Worm (Caenorhabditis elegans) whole organism, early embryonic: ENCODE data around the gene pph-1.

Experiments
- B0310.2 ChIP-seq: sonication (generic microtip); optimal IDR thresholded peaks from 2 replicates; lab custom pipeline; 2016; ENCODE audit warnings: mild to moderate bottlenecking, missing genetic modification characterization, missing compliant biosample characterization
- F13C5.2 ChIP-seq: sonication (generic microtip); optimal IDR thresholded peaks from 2 replicates; lab custom pipeline; 2017; ENCODE audit warnings: mild to moderate bottlenecking, missing genetic modification characterization, inconsistent platforms, missing compliant biosample characterization
- aly-1 ChIP-seq: sonication (generic microtip); optimal IDR thresholded peaks from 2 replicates; lab custom pipeline; 2016; ENCODE audit warnings: missing genetic modification characterization, missing compliant biosample characterization
- ama-1 ChIP-seq: fragments of 150-350 bp; optimal IDR thresholded peaks from 2 replicates; lab custom pipeline; 2014
- ceh-13 ChIP-seq: fragments of 200-800 bp; sonication (Bioruptor generic); optimal IDR thresholded peaks from 2 replicates; lab custom pipeline; 2018; ENCODE audit warnings: mild to moderate bottlenecking, missing genetic modification characterization, missing compliant biosample characterization
- ceh-36 ChIP-seq: sonication (generic microtip); optimal IDR thresholded peaks from 2 replicates; lab custom pipeline; 2016; ENCODE audit warnings: missing genetic modification characterization, inconsistent platforms, missing compliant biosample characterization
- ets-7 ChIP-seq: sonication (generic microtip); optimal IDR thresholded peaks from 2 replicates; lab custom pipeline; 2016; ENCODE audit warnings: missing genotype, missing genetic modification characterization, missing compliant biosample characterization
- flt-1 ChIP-seq: fragments of 200-800 bp; sonication (Bioruptor generic); IDR thresholded peaks from 2 replicates; pipeline ENCODE4 v1.3.6; 2022; ENCODE audit warnings: missing genetic modification characterization, missing compliant biosample characterization
- hmbx-1 ChIP-seq: sonication (generic microtip); optimal IDR thresholded peaks from 2 replicates; lab custom pipeline; 2016; ENCODE audit warnings: mild to moderate bottlenecking, missing genetic modification characterization, missing compliant biosample characterization
- hmg-4 ChIP-seq: fragments of 200-800 bp; sonication (Bioruptor generic); optimal IDR thresholded peaks from 2 replicates; lab custom pipeline; 2018; ENCODE audit warnings: mild to moderate bottlenecking, missing genetic modification characterization, missing compliant biosample characterization
- hnd-1 ChIP-seq: sonication (generic microtip); optimal IDR thresholded peaks from 2 replicates; lab custom pipeline; 2016; ENCODE audit warnings: missing genetic modification characterization, missing compliant biosample characterization
- pes-1 ChIP-seq: fragments of 200-800 bp; sonication (Bioruptor generic); IDR thresholded peaks from 2 replicates; pipeline ENCODE4 v1.3.6; 2022; ENCODE audit warnings: missing genetic modification reagents, missing genetic modification characterization, missing compliant biosample characterization
- scrt-1 ChIP-seq: fragments of 200-800 bp; sonication (Bioruptor generic); IDR thresholded peaks from 2 replicates; pipeline ENCODE4 v1.3.6; 2022; ENCODE audit warnings: missing genetic modification characterization, missing compliant biosample characterization
- sea-1 ChIP-seq: fragments of 200-800 bp; sonication (Bioruptor generic); conservative IDR thresholded peaks from 2 replicates; pipeline ENCODE4 v1.3.6; 2022; ENCODE audit warnings: missing genetic modification characterization, missing compliant biosample characterization
- tbx-11 ChIP-seq: fragments of 200-800 bp; sonication (Bioruptor generic); IDR thresholded peaks from 2 replicates; pipeline ENCODE4 v1.3.6; 2022; ENCODE audit warnings: missing genetic modification characterization, missing compliant biosample characterization
- tbx-37 ChIP-seq: fragments of 200-800 bp; sonication (Bioruptor generic); conservative IDR thresholded peaks from 2 replicates; pipeline ENCODE4 v1.3.6; 2022; ENCODE audit warnings: missing genetic modification reagents, missing genetic modification characterization, missing compliant biosample characterization
- tra-4 ChIP-seq: sonication (generic microtip); optimal IDR thresholded peaks from 2 replicates; lab custom pipeline; 2017; ENCODE audit warnings: missing genetic modification characterization, missing compliant biosample characterization

pph-1 gene

ce11 chrV:10731989-10732472 lies 29.7 kb downstream of the pph-1 start, which contains the start of gene T28B11.1:
Gene T28B11.1 (minus strand): TSS chrV:10732422.
- TF ChIP-seq pes-1 (GFP tag; lab: Robert Waterston, UW) (no peak), ceh-13 (GFP tag; lab: Kevin White, UChicago) (no peak), ets-7 (tag; lab: Kevin White, UChicago) (no peak), tbx-37 (no peak), aly-1 (tag; lab: Kevin White, UChicago) (no peak), scrt-1 (GFP tag; lab: Robert Waterston, UW) (no peak), F13C5.2 (tag; lab: Kevin White, UChicago) (no peak), ceh-36 (tag; lab: Kevin White, UChicago) (no peak), tbx-11 (GFP tag; lab: Robert Waterston, UW) (no peak), sea-1 (GFP tag; lab: Robert Waterston, UW) (no peak), ama-1 (lab: Kevin White, UChicago) (no peak), hnd-1 (tag; lab: Kevin White, UChicago) (no peak), flt-1 (GFP tag; lab: Robert Waterston, UW) (no peak), hmg-4 (GFP tag; lab: Kevin White, UChicago) (no peak), B0310.2 (tag; lab: Kevin White, UChicago) (no peak), hmbx-1 (tag; lab: Kevin White, UChicago) (no peak), tra-4 (tag; lab: Kevin White, UChicago) (no peak)

ce11 chrV:10736756-10737155 lies 34.4 kb downstream of the pph-1 start, which contains the start of the genes mre-11 and wdr-5.3:
Gene mre-11 (minus strand): TSS chrV:10736868.
Gene wdr-5.3 (plus strand): TSS chrV:10737116.
- TF ChIP-seq tbx-37: peak; percentile 27; the same call in 1 of the 2 replicates
- no peak for TF ChIP-seq F13C5.2 (tag; lab: Kevin White, UChicago)

- no peak for TF ChIP-seq tra-4 (tag; lab: Kevin White, UChicago)
Observed at ce11 chrV:10741357-10741756, 39.0 kb downstream of the pph-1 start, which contains the start of gene ZC302.3. Gene ZC302.3 (minus strand): TSS chrV:10741457.

- no peak for TF ChIP-seq pes-1 (GFP tag; lab: Robert Waterston, UW)
- no peak for TF ChIP-seq hnd-1 (tag; lab: Kevin White, UChicago)
- no peak for TF ChIP-seq tra-4 (tag; lab: Kevin White, UChicago)
- no peak for TF ChIP-seq hmg-4 (GFP tag; lab: Kevin White, UChicago)
- TF ChIP-seq flt-1 (GFP tag; lab: Robert Waterston, UW): no peak
- no peak for TF ChIP-seq scrt-1 (GFP tag; lab: Robert Waterston, UW)
- TF ChIP-seq hmbx-1 (tag; lab: Kevin White, UChicago): no peak
- TF ChIP-seq F13C5.2 (tag; lab: Kevin White, UChicago): no peak
- no peak for TF ChIP-seq B0310.2 (tag; lab: Kevin White, UChicago)
- no peak for TF ChIP-seq ama-1 (lab: Kevin White, UChicago)
- TF ChIP-seq ets-7 (tag; lab: Kevin White, UChicago): no peak
- no peak for TF ChIP-seq tbx-11 (GFP tag; lab: Robert Waterston, UW)
- no peak for TF ChIP-seq sea-1 (GFP tag; lab: Robert Waterston, UW)
- no peak for TF ChIP-seq tbx-37
- no peak for TF ChIP-seq aly-1 (tag; lab: Kevin White, UChicago)
- no peak for TF ChIP-seq ceh-36 (tag; lab: Kevin White, UChicago)
- no peak for TF ChIP-seq ceh-13 (GFP tag; lab: Kevin White, UChicago)
Observed at ce11 chrV:10743649-10744048, 41.3 kb downstream of the pph-1 start, which contains the start of gene srj-22. Gene srj-22 (minus strand): TSS chrV:10743749.

ce11 chrV:10745034-10745433 lies 42.7 kb downstream of the pph-1 start, which contains the start of gene srj-21:
Gene srj-21 (plus strand): TSS chrV:10745334.
- TF ChIP-seq ama-1 (lab: Kevin White, UChicago) (no peak), flt-1 (GFP tag; lab: Robert Waterston, UW) (no peak), ets-7 (tag; lab: Kevin White, UChicago) (no peak), F13C5.2 (tag; lab: Kevin White, UChicago) (no peak)

- no peak for TF ChIP-seq ceh-36 (tag; lab: Kevin White, UChicago)
- no peak for TF ChIP-seq B0310.2 (tag; lab: Kevin White, UChicago)
- TF ChIP-seq tbx-37: no peak
- TF ChIP-seq F13C5.2 (tag; lab: Kevin White, UChicago): no peak
Observed at ce11 chrV:10747263-10747951, 45.1 kb downstream of the pph-1 start, which contains the start of the genes selt-1.2 and F28H7.2. Gene selt-1.2 (minus strand): TSS chrV:10747363. Gene F28H7.2 (plus strand): TSS chrV:10747901.

ce11 chrV:10750630-10751029 lies 48.3 kb downstream of the pph-1 start, which contains the start of gene F28H7.3:
Gene F28H7.3 (minus strand): TSS chrV:10750788.
- no peak for TF ChIP-seq ama-1 (lab: Kevin White, UChicago)
- no peak for TF ChIP-seq flt-1 (GFP tag; lab: Robert Waterston, UW)
- TF ChIP-seq F13C5.2 (tag; lab: Kevin White, UChicago): no peak
- TF ChIP-seq hnd-1 (tag; lab: Kevin White, UChicago): no peak
- TF ChIP-seq pes-1 (GFP tag; lab: Robert Waterston, UW): no peak
- no peak for TF ChIP-seq ceh-36 (tag; lab: Kevin White, UChicago)
- no peak for TF ChIP-seq aly-1 (tag; lab: Kevin White, UChicago)
- no peak for TF ChIP-seq hmg-4 (GFP tag; lab: Kevin White, UChicago)
- TF ChIP-seq B0310.2 (tag; lab: Kevin White, UChicago): no peak
- no peak for TF ChIP-seq tbx-37
- TF ChIP-seq ceh-13 (GFP tag; lab: Kevin White, UChicago): no peak
- TF ChIP-seq hmbx-1 (tag; lab: Kevin White, UChicago): no peak
- no peak for TF ChIP-seq sea-1 (GFP tag; lab: Robert Waterston, UW)
- TF ChIP-seq tbx-11 (GFP tag; lab: Robert Waterston, UW): no peak
